Worm (Caenorhabditis elegans) whole organism, L4 larva: Measurements from ENCODE around the gene K08E4.2.

Source experiments
- F10B5.3 ChIP-seq: sonication (generic microtip); optimal IDR thresholded peaks from 2 replicates; lab custom pipeline; 2016; ENCODE audit warnings: mild to moderate bottlenecking, missing genetic modification characterization, missing compliant biosample characterization
- F44E2.7 ChIP-seq: fragments of 200-800 bp; sonication (Bioruptor generic); IDR thresholded peaks from 2 replicates; pipeline ENCODE4 v2.1.2; 2022; ENCODE audit warnings: missing genetic modification characterization, missing compliant biosample characterization
- F49E8.2 ChIP-seq: sonication (generic microtip); optimal IDR thresholded peaks from 2 replicates; lab custom pipeline; 2016; ENCODE audit warnings: missing compliant biosample characterization, mild to moderate bottlenecking, missing genetic modification characterization, borderline replicate concordance
- T20F7.1 ChIP-seq: fragments of 200-800 bp; sonication (Bioruptor generic); optimal IDR thresholded peaks from 2 replicates; lab custom pipeline; 2018; ENCODE audit warnings: mild to moderate bottlenecking, missing genetic modification characterization, missing compliant biosample characterization
- Y105C5A.15 ChIP-seq: fragments of 200-800 bp; sonication (Bioruptor generic); IDR thresholded peaks from 2 replicates; pipeline ENCODE4 v1.3.6; 2022; ENCODE audit warnings: missing genetic modification characterization, missing compliant biosample characterization
- Y48G9A.11 ChIP-seq: fragments of 200-800 bp; sonication (Bioruptor generic); IDR thresholded peaks from 2 replicates; pipeline ENCODE4 v1.3.6; 2022; ENCODE audit warnings: missing genetic modification reagents, missing genetic modification characterization, missing compliant biosample characterization
- Y75B8A.6 ChIP-seq: fragments of 200-800 bp; sonication (Bioruptor generic); IDR thresholded peaks from 2 replicates; pipeline ENCODE4 v1.3.6; 2022; ENCODE audit warnings: missing genetic modification reagents, missing genetic modification characterization, missing compliant biosample characterization
- ZK546.5 ChIP-seq, 2 experiments: sonication (generic microtip); optimal IDR thresholded peaks; 2 replicates each; lab custom pipeline; 2017; ENCODE audit warnings: missing biosample characterization in 2 of 2, missing genetic modification characterization in 2 of 2
- aha-1 ChIP-seq: fragments of 150-350 bp; peaks from one replicate; lab custom pipeline; 2014; ENCODE audit warnings: missing biosample characterization, missing genetic modification characterization
- aly-2 ChIP-seq: sonication (generic microtip); optimal IDR thresholded peaks from 2 replicates; lab custom pipeline; 2018; ENCODE audit warnings: missing biosample characterization, missing genetic modification characterization
- ama-1 ChIP-seq: fragments of 150-350 bp; optimal IDR thresholded peaks from 2 replicates; lab custom pipeline; 2014; ENCODE audit warnings: inconsistent platforms, mixed read lengths
- ceh-44 ChIP-seq: fragments of 200-800 bp; sonication (Bioruptor generic); IDR thresholded peaks from 2 replicates; pipeline ENCODE4 v1.3.6; 2022; ENCODE audit warnings: missing genetic modification reagents, missing genetic modification characterization, missing compliant biosample characterization
- ceh-62 ChIP-seq: sonication (generic microtip); optimal IDR thresholded peaks from 2 replicates; lab custom pipeline; 2017; ENCODE audit warnings: missing biosample characterization, missing genetic modification characterization
- cey-2 ChIP-seq: sonication (generic microtip); optimal IDR thresholded peaks from 3 replicates; lab custom pipeline; 2017; ENCODE audit warnings: missing genetic modification characterization, mild to moderate bottlenecking, missing compliant biosample characterization, antibody characterized with exemption, borderline replicate concordance; ENCODE audit not compliant: insufficient read depth
- ctbp-1 ChIP-seq: fragments of 200-800 bp; sonication (Bioruptor generic); IDR thresholded peaks from 2 replicates; pipeline ENCODE4 v1.3.6; 2022; ENCODE audit warnings: missing genetic modification reagents, missing genetic modification characterization, missing compliant biosample characterization
- daf-12 ChIP-seq: fragments of 150-350 bp; optimal IDR thresholded peaks from 2 replicates; lab custom pipeline; 2014; ENCODE audit warnings: missing biosample characterization, missing genetic modification reagents, missing genetic modification characterization
- daf-19 ChIP-seq: fragments of 200-800 bp; sonication (Bioruptor generic); conservative IDR thresholded peaks from 2 replicates; pipeline ENCODE4 v1.3.6; 2022; ENCODE audit warnings: missing genetic modification characterization, missing compliant biosample characterization
- daf-8 ChIP-seq: fragments of 200-800 bp; sonication (Bioruptor generic); IDR thresholded peaks from 2 replicates; pipeline ENCODE4 v1.3.6; 2022; ENCODE audit warnings: missing genetic modification characterization, missing compliant biosample characterization
- dmd-6 ChIP-seq: fragments of 200-800 bp; sonication (Bioruptor generic); IDR thresholded peaks from 2 replicates; pipeline ENCODE4 v1.3.6; 2022; ENCODE audit warnings: missing genetic modification reagents, missing genetic modification characterization, missing compliant biosample characterization
- dmd-8 ChIP-seq: fragments of 200-800 bp; sonication (Bioruptor generic); IDR thresholded peaks from 2 replicates; pipeline ENCODE4 v1.3.6; 2022; ENCODE audit warnings: missing genetic modification characterization, missing compliant biosample characterization
- dmd-9 ChIP-seq: fragments of 200-800 bp; sonication (Bioruptor generic); IDR thresholded peaks from 2 replicates; pipeline ENCODE4 v1.3.6; 2022; ENCODE audit warnings: missing genetic modification reagents, missing genetic modification characterization, missing compliant biosample characterization
- dpl-1 ChIP-seq: fragments of 150-350 bp; optimal IDR thresholded peaks from 2 replicates; lab custom pipeline; 2014; ENCODE audit warnings: missing biosample characterization, missing genetic modification reagents, missing genetic modification characterization
- egl-27 ChIP-seq: sonication (generic microtip); optimal IDR thresholded peaks from 3 replicates; lab custom pipeline; 2017; ENCODE audit warnings: missing biosample characterization, missing genetic modification reagents, missing genetic modification characterization
- egl-43 ChIP-seq: fragments of 200-800 bp; sonication (Bioruptor generic); IDR thresholded peaks from 2 replicates; pipeline ENCODE4 v1.3.6; 2022; ENCODE audit warnings: missing genetic modification reagents, missing genetic modification characterization, missing compliant biosample characterization
- gei-8 ChIP-seq: fragments of 200-800 bp; sonication (Bioruptor generic); optimal IDR thresholded peaks from 2 replicates; lab custom pipeline; 2018; ENCODE audit warnings: mild to moderate bottlenecking, missing genetic modification characterization, missing compliant biosample characterization
- hif-1 ChIP-seq, 2 experiments: sonication (generic microtip); optimal IDR thresholded peaks; 2 replicates each; lab custom pipeline; 2016 to 2017; ENCODE audit warnings: missing compliant biosample characterization in 2 of 2, missing genetic modification characterization in 2 of 2, missing genetic modification reagents in 2 of 2, missing genotype in 2 of 2, mild to moderate bottlenecking in 1 of 2
- hlh-30 ChIP-seq: sonication (generic microtip); optimal IDR thresholded peaks from 2 replicates; lab custom pipeline; 2017; ENCODE audit warnings: antibody characterized with exemption, mild to moderate bottlenecking, missing genetic modification characterization, missing compliant biosample characterization; ENCODE audit not compliant: insufficient read depth
- hmg-1.1 ChIP-seq: fragments of 200-800 bp; sonication (Bioruptor generic); IDR thresholded peaks from 2 replicates; pipeline ENCODE4 v1.3.6; 2022; ENCODE audit warnings: missing genetic modification reagents, missing genetic modification characterization, missing compliant biosample characterization
- lim-7 ChIP-seq: fragments of 200-800 bp; sonication (Bioruptor generic); IDR thresholded peaks from 2 replicates; pipeline ENCODE4 v1.3.6; 2022; ENCODE audit warnings: missing genetic modification characterization, missing compliant biosample characterization
- lin-1 ChIP-seq: fragments of 200-800 bp; sonication (Bioruptor generic); IDR thresholded peaks from 2 replicates; pipeline ENCODE4 v1.3.6; 2022; ENCODE audit warnings: missing genetic modification reagents, missing genetic modification characterization, missing compliant biosample characterization
- lin-13 ChIP-seq: fragments of 150-350 bp; optimal IDR thresholded peaks from 2 replicates; lab custom pipeline; 2014; ENCODE audit warnings: missing biosample characterization, missing genetic modification reagents, missing genetic modification characterization
- lin-29 ChIP-seq: fragments of 200-800 bp; sonication (Bioruptor generic); IDR thresholded peaks from 2 replicates; pipeline ENCODE4 v1.3.6; 2022; ENCODE audit warnings: missing genetic modification reagents, missing genetic modification characterization, missing compliant biosample characterization
- lin-38 ChIP-seq: fragments of 200-800 bp; sonication (Bioruptor generic); IDR thresholded peaks from 2 replicates; pipeline ENCODE4 v1.3.6; 2022; ENCODE audit warnings: missing genetic modification reagents, missing genetic modification characterization, missing compliant biosample characterization
- lsy-2 ChIP-seq, 2 experiments: fragments of 150-350 bp in 1 of 2; sonication (generic microtip) in 1 of 2; optimal IDR thresholded peaks; 2 replicates each; lab custom pipeline; 2014 to 2017; ENCODE audit warnings: missing biosample characterization in 2 of 2, missing genetic modification characterization in 2 of 2
- mdt-29 ChIP-seq: fragments of 200-800 bp; sonication (Bioruptor generic); IDR thresholded peaks from 2 replicates; pipeline ENCODE4 v1.3.6; 2022; ENCODE audit warnings: missing genetic modification reagents, missing genetic modification characterization, missing compliant biosample characterization
- mep-1 ChIP-seq: fragments of 150-350 bp; sonication (generic microtip); optimal IDR thresholded peaks from 3 replicates; lab custom pipeline; 2014; ENCODE audit warnings: missing biosample characterization, missing genetic modification characterization
- mxl-3 ChIP-seq: fragments of 200-800 bp; sonication (Bioruptor generic); optimal IDR thresholded peaks from 2 replicates; lab custom pipeline; 2018; ENCODE audit warnings: mild to moderate bottlenecking, missing genetic modification characterization, missing compliant biosample characterization
- nhr-111 ChIP-seq: fragments of 200-800 bp; sonication (Bioruptor generic); optimal IDR thresholded peaks from 2 replicates; lab custom pipeline; 2018; ENCODE audit warnings: mild to moderate bottlenecking, missing genetic modification characterization, missing compliant biosample characterization
- nhr-42 ChIP-seq: fragments of 200-800 bp; sonication (Bioruptor generic); IDR thresholded peaks from 2 replicates; pipeline ENCODE4 v1.3.6; 2022; ENCODE audit warnings: missing genetic modification characterization, missing compliant biosample characterization
- nhr-6 ChIP-seq: fragments of 150-350 bp; optimal IDR thresholded peaks from 2 replicates; lab custom pipeline; 2014; ENCODE audit warnings: missing biosample characterization, missing genetic modification characterization
- nhr-76 ChIP-seq: fragments of 150-350 bp; optimal IDR thresholded peaks from 2 replicates; lab custom pipeline; 2014; ENCODE audit warnings: missing biosample characterization, missing genetic modification characterization
- nhr-77 ChIP-seq: fragments of 150-350 bp; optimal IDR thresholded peaks from 2 replicates; lab custom pipeline; 2014; ENCODE audit warnings: missing biosample characterization, missing genetic modification characterization
- sdz-12 ChIP-seq: fragments of 200-800 bp; sonication (Bioruptor generic); optimal IDR thresholded peaks from 2 replicates; lab custom pipeline; 2018; ENCODE audit warnings: mild to moderate bottlenecking, missing genetic modification characterization, missing compliant biosample characterization
- snpc-1.2 ChIP-seq: fragments of 200-800 bp; sonication (Bioruptor generic); IDR thresholded peaks from 2 replicates; pipeline ENCODE4 v1.3.6; 2022; ENCODE audit warnings: missing genetic modification reagents, missing genetic modification characterization, missing compliant biosample characterization
- spr-1 ChIP-seq: sonication (generic microtip); optimal IDR thresholded peaks from 2 replicates; lab custom pipeline; 2016; ENCODE audit warnings: mild to moderate bottlenecking, missing genetic modification characterization, missing compliant biosample characterization
- tra-1 ChIP-seq: fragments of 200-800 bp; sonication (Bioruptor generic); IDR thresholded peaks from 2 replicates; pipeline ENCODE4 v1.3.6; 2022; ENCODE audit warnings: missing genetic modification reagents, missing genetic modification characterization, missing compliant biosample characterization
- unc-62 ChIP-seq, 3 experiments: fragments of 150-350 bp in 1 of 3; sonication (generic microtip); optimal IDR thresholded peaks in 2 of 3; peaks in 1 of 3; 1 replicate in 1 of 3; 2 replicates in 2 of 3; lab custom pipeline; 2014 to 2017; ENCODE audit warnings: missing biosample characterization in 3 of 3, missing genetic modification characterization in 3 of 3, missing genetic modification reagents in 3 of 3, missing genotype in 1 of 3
- vab-7 ChIP-seq: fragments of 200-800 bp; sonication (Bioruptor generic); IDR thresholded peaks from 2 replicates; pipeline ENCODE4 v1.3.6; 2022; ENCODE audit warnings: missing genetic modification reagents, missing genetic modification characterization, missing compliant biosample characterization
- zag-1 ChIP-seq: fragments of 150-350 bp; optimal IDR thresholded peaks from 2 replicates; lab custom pipeline; 2014; ENCODE audit warnings: missing biosample characterization, missing genetic modification characterization
- zfp-2 ChIP-seq: sonication (generic microtip); optimal IDR thresholded peaks from 2 replicates; lab custom pipeline; 2016; ENCODE audit warnings: mild to moderate bottlenecking, missing genetic modification characterization, missing compliant biosample characterization
- zfp-3 ChIP-seq: fragments of 200-800 bp; sonication (Bioruptor generic); conservative IDR thresholded peaks from 2 replicates; pipeline ENCODE4 v1.3.6; 2022; ENCODE audit warnings: missing genetic modification reagents, missing genetic modification characterization, missing compliant biosample characterization

The K08E4.2 gene

ce11 chrIV:12032383-12032782 is 24.1 kb downstream of the K08E4.2 start (continued):
- TF ChIP-seq Y75B8A.6 (GFP tag; lab: Robert Waterston, UW) (no peak), daf-8 (GFP tag; lab: Robert Waterston, UW) (no peak), lin-38 (GFP tag; lab: Robert Waterston, UW) (peak; percentile 73), Y105C5A.15 (GFP tag; lab: Robert Waterston, UW) (no peak), F44E2.7 (GFP tag; lab: Robert Waterston, UW) (no peak), lsy-2 (tag; optimal IDR thresholded peaks at IDR 0.05; lab: Kevin White, UChicago) (peak; percentile 84 to 90), dmd-9 (0 out of 2 replicates have a peak, but pooled peaks have one; percentile 46), zag-1 (no peak), mep-1 (tag; lab: Kevin White, UChicago) (peak; percentile 94), lin-13 (peak; percentile 85), daf-19 (GFP tag; lab: Robert Waterston, UW) (no peak), T20F7.1 (GFP tag; lab: Kevin White, UChicago) (peak; percentile 81), nhr-42 (GFP tag; lab: Robert Waterston, UW) (peak; percentile 66; the same call in 1 of the 2 replicates), snpc-1.2 (GFP tag; lab: Robert Waterston, UW) (no peak), Y48G9A.11 (no peak), egl-43 (GFP tag; lab: Robert Waterston, UW) (peak; percentile 71), dmd-8 (GFP tag; lab: Robert Waterston, UW) (no peak), nhr-6 (tag; lab: Kevin White, UChicago) (peak; percentile 66), tra-1 (GFP tag; lab: Robert Waterston, UW) (peak; percentile 84; the same call in 1 of the 2 replicates), ceh-62 (tag; lab: Kevin White, UChicago) (no peak), hlh-30 (peak; percentile 98), nhr-76 (tag; lab: Kevin White, UChicago) (no peak), daf-12 (tag; lab: Kevin White, UChicago) (no peak), lin-1 (GFP tag; lab: Robert Waterston, UW) (peak; percentile 48; the same call in 1 of the 2 replicates), hmg-1.1 (GFP tag; lab: Robert Waterston, UW) (peak; percentile 93), aly-2 (no peak), mdt-29 (GFP tag; lab: Robert Waterston, UW) (peak; percentile 88), spr-1 (peak; percentile 67), mxl-3 (peak; percentile 91), ama-1 (peak; percentile 37), egl-27 (tag; lab: Kevin White, UChicago) (no peak), hif-1 (tag; optimal IDR thresholded peaks at IDR 0.05; lab: Kevin White, UChicago) (peak in 1 of 2 experiments; percentile 79), zfp-2 (no peak), lim-7 (0 out of 2 replicates have a peak, but pooled peaks have one; percentile 15), cey-2 (tag; lab: Kevin White, UChicago) (peak; percentile 33), F49E8.2 (tag; lab: Kevin White, UChicago) (no peak), ctbp-1 (GFP tag; lab: Robert Waterston, UW) (peak; percentile 26; the same call in 1 of the 2 replicates), dpl-1 (GFP tag; lab: Kevin White, UChicago) (peak; percentile 56), nhr-111 (GFP tag; lab: Kevin White, UChicago) (peak; percentile 24), gei-8 (GFP tag; lab: Kevin White, UChicago) (peak; percentile 83), F10B5.3 (tag; lab: Kevin White, UChicago) (peak; percentile 42), ZK546.5 (tag; optimal IDR thresholded peaks at IDR 0.05; lab: Kevin White, UChicago) (peak in 1 of 2 experiments; percentile 48), aha-1 (tag; lab: Kevin White, UChicago) (peak; percentile 95), unc-62 (GFP tag; optimal IDR thresholded peaks at IDR 0.05 in 1 of 2; lab: Kevin White, UChicago) (no peak), unc-62 (tag; optimal IDR thresholded peaks at IDR 0.05; lab: Kevin White, UChicago) (no peak), nhr-77 (tag; lab: Kevin White, UChicago) (peak; percentile 79), lin-29 (GFP tag; lab: Robert Waterston, UW) (no peak), ceh-44 (GFP tag; lab: Robert Waterston, UW) (no peak), vab-7 (GFP tag; lab: Robert Waterston, UW) (no peak; the same call in 1 of the 2 replicates), sdz-12 (GFP tag; lab: Kevin White, UChicago) (peak; percentile 49), zfp-3 (GFP tag; lab: Robert Waterston, UW) (peak; percentile 76), dmd-6 (peak; percentile 99)
